Fruit fly (Drosophila melanogaster): ENCODE data around the gene Dmtn.

Gene Dmtn

dm6 chr3R:6405674-6406565 lies at the start of gene Dmtn:
Dmtn (minus strand) TSS chr3R:6405895.
- TF ChIP-seq pan (optimal IDR thresholded peaks at IDR 0.05) (no peak), EcR (GFP tag; optimal IDR thresholded peaks at IDR 0.05) (no peak)

- TF ChIP-seq pan (optimal IDR thresholded peaks at IDR 0.05) (no peak), CG8478 (optimal IDR thresholded peaks at IDR 0.05) (no peak), EcR (GFP tag; optimal IDR thresholded peaks at IDR 0.05) (no peak), psq (optimal IDR thresholded peaks at IDR 0.05) (no peak), usp (GFP tag; optimal IDR thresholded peaks at IDR 0.05) (no peak), Dll (optimal IDR thresholded peaks at IDR 0.05) (no peak)
Measured at dm6 chr3R:6436643-6437042, 30.9 kb upstream of the Dmtn start.

dm6 chr3R:6435761-6436318 lies 30.1 kb upstream of the Dmtn start:
- no peak for TF ChIP-seq pan (optimal IDR thresholded peaks at IDR 0.05)
- no peak for TF ChIP-seq usp (GFP tag; optimal IDR thresholded peaks at IDR 0.05)
- TF ChIP-seq EcR (GFP tag; optimal IDR thresholded peaks at IDR 0.05) = no peak
- no peak for TF ChIP-seq Dll (optimal IDR thresholded peaks at IDR 0.05)
- no peak for TF ChIP-seq CG8478 (optimal IDR thresholded peaks at IDR 0.05)
- no peak for TF ChIP-seq psq (optimal IDR thresholded peaks at IDR 0.05)

dm6 chr3R:6435219-6435618 lies 29.5 kb upstream of the Dmtn start:
- TF ChIP-seq psq (optimal IDR thresholded peaks at IDR 0.05) (no peak), CG8478 (optimal IDR thresholded peaks at IDR 0.05) (no peak), EcR (GFP tag; optimal IDR thresholded peaks at IDR 0.05) (no peak), usp (GFP tag; optimal IDR thresholded peaks at IDR 0.05) (no peak), pan (optimal IDR thresholded peaks at IDR 0.05) (no peak), Dll (optimal IDR thresholded peaks at IDR 0.05) (no peak)

- TF ChIP-seq CG8478 (optimal IDR thresholded peaks at IDR 0.05) (no peak), EcR (GFP tag; optimal IDR thresholded peaks at IDR 0.05) (no peak), psq (optimal IDR thresholded peaks at IDR 0.05) (no peak), Dll (optimal IDR thresholded peaks at IDR 0.05) (no peak), pan (optimal IDR thresholded peaks at IDR 0.05) (no peak), usp (GFP tag; optimal IDR thresholded peaks at IDR 0.05) (no peak)
Measured at dm6 chr3R:6433885-6434284, 28.2 kb upstream of the Dmtn start.

dm6 chr3R:6432784-6433469 lies 27.2 kb upstream of the Dmtn start:
- TF ChIP-seq EcR (GFP tag; optimal IDR thresholded peaks at IDR 0.05) (no peak), psq (optimal IDR thresholded peaks at IDR 0.05) (no peak)

- TF ChIP-seq EcR (GFP tag; optimal IDR thresholded peaks at IDR 0.05) = no peak
- TF ChIP-seq CG8478 (optimal IDR thresholded peaks at IDR 0.05) = no peak
- no peak for TF ChIP-seq usp (GFP tag; optimal IDR thresholded peaks at IDR 0.05)
- no peak for TF ChIP-seq Dll (optimal IDR thresholded peaks at IDR 0.05)
- no peak for TF ChIP-seq psq (optimal IDR thresholded peaks at IDR 0.05)
- no peak for TF ChIP-seq pan (optimal IDR thresholded peaks at IDR 0.05)
Measured at dm6 chr3R:6432321-6432720, 26.6 kb upstream of the Dmtn start.

dm6 chr3R:6430206-6430605 lies 24.5 kb upstream of the Dmtn start:
- no peak for TF ChIP-seq CG8478 (optimal IDR thresholded peaks at IDR 0.05)
- TF ChIP-seq Dll (optimal IDR thresholded peaks at IDR 0.05) = no peak
- TF ChIP-seq psq (optimal IDR thresholded peaks at IDR 0.05) = no peak
- TF ChIP-seq usp (GFP tag; optimal IDR thresholded peaks at IDR 0.05) = no peak
- TF ChIP-seq pan (optimal IDR thresholded peaks at IDR 0.05) = no peak
- TF ChIP-seq EcR (GFP tag; optimal IDR thresholded peaks at IDR 0.05) = no peak

- TF ChIP-seq Dll (optimal IDR thresholded peaks at IDR 0.05) (no peak), usp (GFP tag; optimal IDR thresholded peaks at IDR 0.05) (no peak), EcR (GFP tag; optimal IDR thresholded peaks at IDR 0.05) (no peak), psq (optimal IDR thresholded peaks at IDR 0.05) (no peak), pan (optimal IDR thresholded peaks at IDR 0.05) (no peak), CG8478 (optimal IDR thresholded peaks at IDR 0.05) (no peak)
Measured at dm6 chr3R:6429706-6430105, 24.0 kb upstream of the Dmtn start.

dm6 chr3R:6428935-6429334 lies 23.2 kb upstream of the Dmtn start:
- no peak for TF ChIP-seq Dll (optimal IDR thresholded peaks at IDR 0.05)
- no peak for TF ChIP-seq psq (optimal IDR thresholded peaks at IDR 0.05)
- no peak for TF ChIP-seq CG8478 (optimal IDR thresholded peaks at IDR 0.05)
- no peak for TF ChIP-seq pan (optimal IDR thresholded peaks at IDR 0.05)
- TF ChIP-seq EcR (GFP tag; optimal IDR thresholded peaks at IDR 0.05) = no peak
- TF ChIP-seq usp (GFP tag; optimal IDR thresholded peaks at IDR 0.05) = no peak

- no peak for TF ChIP-seq psq (optimal IDR thresholded peaks at IDR 0.05)
- no peak for TF ChIP-seq pan (optimal IDR thresholded peaks at IDR 0.05)
- TF ChIP-seq Dll (optimal IDR thresholded peaks at IDR 0.05) = no peak
- no peak for TF ChIP-seq usp (GFP tag; optimal IDR thresholded peaks at IDR 0.05)
- no peak for TF ChIP-seq CG8478 (optimal IDR thresholded peaks at IDR 0.05)
Measured at dm6 chr3R:6427619-6428378, 22.1 kb upstream of the Dmtn start.

All from whole organism.